Fruit fly (Drosophila melanogaster) whole organism: ENCODE results near the gene slgA.

Experiments
- CG8478 ChIP-seq: fragments of >200 bp; optimal IDR thresholded peaks from 2 replicates; lab custom pipeline; 2018; ENCODE audit warnings: inconsistent platforms
- Dll ChIP-seq: fragments of >200 bp; optimal IDR thresholded peaks from 2 replicates; lab custom pipeline; 2017
- EcR ChIP-seq, 2 experiments: fragments of >200 bp; optimal IDR thresholded peaks; 2 replicates each; lab custom pipeline; 2017; ENCODE audit warnings: missing biosample characterization in 2 of 2, missing genetic modification characterization in 2 of 2, missing genetic modification reagents in 2 of 2
- psq ChIP-seq: fragments of >200 bp; optimal IDR thresholded peaks from 2 replicates; lab custom pipeline; 2017
- usp ChIP-seq: fragments of >200 bp; optimal IDR thresholded peaks from 2 replicates; lab custom pipeline; 2017; ENCODE audit warnings: missing biosample characterization, missing genetic modification characterization, mixed read lengths

DNA sequence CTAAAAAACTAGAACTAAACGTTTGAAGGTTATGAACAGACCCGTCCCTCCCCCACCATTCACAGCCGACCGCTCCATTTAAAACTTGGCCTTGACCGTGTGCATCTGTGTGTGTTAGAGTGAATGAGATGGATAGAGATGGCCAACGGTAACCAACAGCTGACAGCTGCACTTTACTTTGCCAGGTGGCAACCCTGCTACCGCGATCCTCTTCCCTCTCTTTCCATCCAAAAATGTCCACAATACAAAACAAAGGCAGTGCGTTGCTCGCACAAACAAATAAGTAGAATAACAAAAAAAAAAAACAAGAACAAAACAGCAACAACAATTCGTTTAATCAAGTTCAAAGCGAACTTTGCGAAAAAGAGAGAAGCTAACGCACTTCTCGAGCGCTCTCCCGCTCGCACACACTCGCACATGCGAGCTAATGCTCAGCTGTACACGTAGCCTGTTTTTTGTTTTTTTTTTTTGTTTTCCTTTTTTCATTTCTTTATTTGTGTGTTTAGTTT, 5.3 kb upstream of the slgA start:
- TF ChIP-seq CG8478 (no peak), psq (lab: Kevin White, UChicago) (no peak), usp (GFP tag; lab: Kevin White, UChicago) (no peak), Dll (lab: Kevin White, UChicago) (no peak), EcR (GFP tag; optimal IDR thresholded peaks at IDR 0.05; lab: Kevin White, UChicago) (peak in 1 of 2 experiments; percentile 53)
